Worm (Caenorhabditis elegans): ENCODE results near the gene F11D11.4.

The F11D11.4 gene

DNA sequence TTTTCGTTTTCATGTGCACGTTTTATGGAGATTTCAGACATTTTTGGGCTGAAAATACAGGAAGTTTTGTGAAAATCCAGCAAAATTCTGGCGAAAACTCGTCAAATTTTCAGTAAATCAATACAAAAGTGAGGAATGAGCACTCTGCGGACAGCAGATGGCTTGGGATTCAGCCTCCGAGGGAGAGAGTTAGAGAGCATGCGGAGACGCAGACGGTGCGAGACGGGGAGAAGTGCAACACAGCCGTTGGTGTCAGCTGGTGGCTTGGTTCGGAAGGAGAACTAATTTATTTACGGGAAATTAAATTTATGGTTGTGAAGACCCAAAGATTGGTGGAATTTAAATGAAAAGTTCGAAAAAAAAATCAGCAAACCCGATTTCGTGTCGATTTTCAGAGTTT, 47.4 kb downstream of the F11D11.4 start, which contains the start of gene C54E10.6:
Gene C54E10.6 (minus strand): TSS at position 109 of the 400 bp plus-strand sequence.
- TF ChIP-seq ceh-14 (tag; optimal IDR thresholded peaks at IDR 0.05) (peak; percentile 28), tbx-2 (tag; optimal IDR thresholded peaks at IDR 0.05) (peak; percentile 29), ceh-24 (tag; optimal IDR thresholded peaks at IDR 0.05) (no peak), sdc-2 (tag; optimal IDR thresholded peaks at IDR 0.05) (no peak), gmeb-2 (tag; optimal IDR thresholded peaks at IDR 0.05) (no peak), nfya-1 (tag; optimal IDR thresholded peaks at IDR 0.05) (peak; percentile 35), pha-2 (tag; optimal IDR thresholded peaks at IDR 0.05) (no peak), hlh-8 (tag; optimal IDR thresholded peaks at IDR 0.05) (peak; percentile 28), unc-42 (tag; optimal IDR thresholded peaks at IDR 0.05) (peak; percentile 96), lin-11 (tag; optimal IDR thresholded peaks at IDR 0.05) (no peak), fax-1 (tag; optimal IDR thresholded peaks at IDR 0.05) (no peak), ets-4 (tag; optimal IDR thresholded peaks at IDR 0.05) (no peak), ceh-18 (tag; optimal IDR thresholded peaks at IDR 0.05) (peak; percentile 28), hlh-13 (GFP tag; optimal IDR thresholded peaks at IDR 0.05) (no peak), rnt-1 (tag; optimal IDR thresholded peaks at IDR 0.05) (peak; percentile 37), ceh-31 (tag; optimal IDR thresholded peaks at IDR 0.05) (peak; percentile 66), ceh-48 (tag; optimal IDR thresholded peaks at IDR 0.05) (peak; percentile 72), mec-3 (tag; optimal IDR thresholded peaks at IDR 0.05; ENCODE audit: borderline replicate concordance) (no peak), Y22D7AL.16 (tag; optimal IDR thresholded peaks at IDR 0.05) (no peak), odd-2 (tag; optimal IDR thresholded peaks at IDR 0.05) (no peak), fkh-6 (tag; optimal IDR thresholded peaks at IDR 0.05) (no peak)

ce11 chrV:18810705-18811104, 49.5 kb downstream of the F11D11.4 start, which contains the start of gene C54E10.3:
Gene C54E10.3, plus strand, starts transcription at chrV:18811005.
- no peak for TF ChIP-seq unc-42 (tag; optimal IDR thresholded peaks at IDR 0.05)
- TF ChIP-seq eyg-1 (tag; optimal IDR thresholded peaks at IDR 0.05): no peak
- TF ChIP-seq sox-4 (tag; optimal IDR thresholded peaks at IDR 0.05): no peak
- TF ChIP-seq hlh-13 (GFP tag; optimal IDR thresholded peaks at IDR 0.05): no peak
- TF ChIP-seq K02D7.2 (tag; optimal IDR thresholded peaks at IDR 0.05): no peak
- TF ChIP-seq Y22D7AL.16 (tag; optimal IDR thresholded peaks at IDR 0.05): no peak
- no peak for TF ChIP-seq elt-4 (tag; optimal IDR thresholded peaks at IDR 0.05)
